Worm (Caenorhabditis elegans) whole organism, L1 larva: ENCODE data around the gene clec-55.

ENCODE experiments used
- C04F5.9 ChIP-seq: sonication (generic microtip); optimal IDR thresholded peaks from 2 replicates; lab custom pipeline; 2016; ENCODE audit warnings: missing genetic modification characterization, missing compliant biosample characterization
- C16A3.4 ChIP-seq: fragments of 150-350 bp; optimal IDR thresholded peaks from 2 replicates; lab custom pipeline; 2014; ENCODE audit warnings: missing biosample characterization, missing genetic modification characterization
- alr-1 ChIP-seq: fragments of 200-800 bp; sonication (Bioruptor generic); optimal IDR thresholded peaks from 2 replicates; lab custom pipeline; 2018; ENCODE audit warnings: borderline replicate concordance, mild to moderate bottlenecking, missing genetic modification characterization, missing compliant biosample characterization
- aly-2 ChIP-seq: fragments of 150-350 bp; optimal IDR thresholded peaks from 2 replicates; lab custom pipeline; 2014; ENCODE audit warnings: missing biosample characterization, missing genetic modification characterization
- ama-1 ChIP-seq: fragments of 150-350 bp; optimal IDR thresholded peaks from 2 replicates; lab custom pipeline; 2014
- blmp-1 ChIP-seq: fragments of 150-350 bp; optimal IDR thresholded peaks from 2 replicates; lab custom pipeline; 2014; ENCODE audit warnings: missing biosample characterization, missing genetic modification characterization
- ceh-8 ChIP-seq: fragments of 200-800 bp; sonication (Bioruptor generic); optimal IDR thresholded peaks from 2 replicates; lab custom pipeline; 2018; ENCODE audit warnings: mild to moderate bottlenecking, missing genetic modification characterization, moderate library complexity, missing compliant biosample characterization
- ces-1 ChIP-seq: fragments of 150-350 bp; optimal IDR thresholded peaks from 2 replicates; lab custom pipeline; 2014; ENCODE audit warnings: missing biosample characterization, missing genetic modification reagents, missing genetic modification characterization
- dpl-1 ChIP-seq, 3 experiments: fragments of 150-350 bp in 2 of 3; sonication (generic microtip) in 1 of 3; optimal IDR thresholded peaks; 2 replicates each; lab custom pipeline; 2014 to 2017; ENCODE audit warnings: missing biosample characterization in 3 of 3, missing genetic modification characterization in 3 of 3, missing genetic modification reagents in 3 of 3
- dsc-1 ChIP-seq: sonication (generic microtip); optimal IDR thresholded peaks from 2 replicates; lab custom pipeline; 2016; ENCODE audit warnings: mild to moderate bottlenecking, missing genetic modification characterization, missing compliant biosample characterization
- efl-1 ChIP-seq, 4 experiments: fragments of 150-350 bp; optimal IDR thresholded peaks in 3 of 4; peaks in 1 of 4; 1 replicate in 1 of 4; 2 replicates in 3 of 4; lab custom pipeline; 2014; ENCODE audit warnings: missing biosample characterization in 2 of 4, missing genetic modification characterization in 2 of 4, missing genetic modification reagents in 2 of 4
- egl-13 ChIP-seq: sonication (generic microtip); optimal IDR thresholded peaks from 2 replicates; lab custom pipeline; 2016; ENCODE audit warnings: missing genotype, missing genetic modification reagents, missing genetic modification characterization, missing compliant biosample characterization
- elt-2 ChIP-seq: sonication (generic microtip); optimal IDR thresholded peaks from 2 replicates; lab custom pipeline; 2016; ENCODE audit warnings: missing genetic modification characterization, mild to moderate bottlenecking, inconsistent platforms, missing compliant biosample characterization, missing genetic modification reagents
- elt-3 ChIP-seq, 6 experiments: fragments of 150-350 bp in 1 of 6; sonication (generic microtip); optimal IDR thresholded peaks; 2 replicates each; lab custom pipeline; 2017 to 2018; ENCODE audit warnings: missing biosample characterization in 6 of 6, missing genetic modification characterization in 6 of 6, inconsistent platforms in 1 of 6
- ets-5 ChIP-seq: fragments of 200-800 bp; sonication (Bioruptor generic); IDR thresholded peaks from 2 replicates; pipeline ENCODE4 v1.3.6; 2022; ENCODE audit warnings: missing genetic modification characterization, missing compliant biosample characterization
- fkh-10 ChIP-seq: sonication (generic microtip); optimal IDR thresholded peaks from 2 replicates; lab custom pipeline; 2017; ENCODE audit warnings: missing biosample characterization, missing genetic modification reagents, missing genetic modification characterization
- fkh-4 ChIP-seq: sonication (generic microtip); optimal IDR thresholded peaks from 2 replicates; lab custom pipeline; 2016; ENCODE audit warnings: missing compliant biosample characterization, missing genetic modification characterization, borderline replicate concordance
- fkh-8 ChIP-seq: sonication (generic microtip); optimal IDR thresholded peaks from 2 replicates; lab custom pipeline; 2016; ENCODE audit warnings: mild to moderate bottlenecking, missing genetic modification characterization, missing compliant biosample characterization
- fos-1 ChIP-seq: fragments of 150-350 bp; optimal IDR thresholded peaks from 2 replicates; lab custom pipeline; 2014; ENCODE audit warnings: missing biosample characterization, missing genetic modification characterization
- hlh-17 ChIP-seq: fragments of 200-800 bp; sonication (Bioruptor generic); optimal IDR thresholded peaks from 2 replicates; lab custom pipeline; 2018; ENCODE audit warnings: missing genetic modification characterization, mild to moderate bottlenecking, missing compliant biosample characterization, moderate library complexity, borderline replicate concordance
- hlh-4 ChIP-seq: sonication (generic microtip); optimal IDR thresholded peaks from 2 replicates; lab custom pipeline; 2016; ENCODE audit warnings: mild to moderate bottlenecking, missing genetic modification characterization, missing compliant biosample characterization
- hpl-2 ChIP-seq: fragments of 150-350 bp; optimal IDR thresholded peaks from 2 replicates; lab custom pipeline; 2014; ENCODE audit warnings: missing biosample characterization, missing genetic modification reagents, missing genetic modification characterization
- irx-1 ChIP-seq: sonication (generic microtip); optimal IDR thresholded peaks from 2 replicates; lab custom pipeline; 2016; ENCODE audit warnings: missing genetic modification characterization, missing compliant biosample characterization
- lin-35 ChIP-seq, 2 experiments: fragments of 150-350 bp; optimal IDR thresholded peaks; 2 replicates each; lab custom pipeline; 2014; ENCODE audit warnings: missing biosample characterization in 2 of 2, missing genetic modification characterization in 2 of 2, missing genetic modification reagents in 2 of 2
- lin-39 ChIP-seq: fragments of 150-350 bp; optimal IDR thresholded peaks from 2 replicates; lab custom pipeline; 2014; ENCODE audit warnings: missing biosample characterization, missing genetic modification reagents, missing genetic modification characterization
- lsy-2 ChIP-seq, 2 experiments: fragments of 150-350 bp; optimal IDR thresholded peaks; 2 replicates each; lab custom pipeline; 2014; ENCODE audit warnings: missing biosample characterization in 2 of 2, missing genetic modification characterization in 2 of 2
- mdl-1 ChIP-seq, 2 experiments: fragments of 150-350 bp; optimal IDR thresholded peaks; 2 replicates each; lab custom pipeline; 2014 to 2017; ENCODE audit warnings: missing biosample characterization in 2 of 2, missing genetic modification characterization in 2 of 2, inconsistent platforms in 1 of 2
- mep-1 ChIP-seq: fragments of 150-350 bp; optimal IDR thresholded peaks from 2 replicates; lab custom pipeline; 2014; ENCODE audit warnings: missing biosample characterization, missing genetic modification characterization
- nhr-11 ChIP-seq: fragments of 150-350 bp; optimal IDR thresholded peaks from 2 replicates; lab custom pipeline; 2014; ENCODE audit warnings: missing biosample characterization, missing genetic modification characterization
- nhr-19 ChIP-seq: fragments of 200-800 bp; sonication (Bioruptor generic); conservative IDR thresholded peaks from 2 replicates; pipeline ENCODE4 v1.3.6; 2022; ENCODE audit warnings: missing genetic modification characterization, missing compliant biosample characterization
- nhr-20 ChIP-seq: sonication (generic microtip); optimal IDR thresholded peaks from 2 replicates; lab custom pipeline; 2016; ENCODE audit warnings: mild to moderate bottlenecking, missing genetic modification characterization, missing compliant biosample characterization
- nhr-71 ChIP-seq: sonication (generic microtip); optimal IDR thresholded peaks from 2 replicates; lab custom pipeline; 2016; ENCODE audit warnings: mild to moderate bottlenecking, missing genetic modification characterization, moderate library complexity, missing compliant biosample characterization
- nhr-76 ChIP-seq: sonication (generic microtip); optimal IDR thresholded peaks from 2 replicates; lab custom pipeline; 2017; ENCODE audit warnings: missing biosample characterization, missing genetic modification characterization
- nhr-84 ChIP-seq: sonication (generic microtip); optimal IDR thresholded peaks from 2 replicates; lab custom pipeline; 2017; ENCODE audit warnings: missing biosample characterization, missing genetic modification characterization
- nhr-90 ChIP-seq: sonication (generic microtip); optimal IDR thresholded peaks from 2 replicates; lab custom pipeline; 2016; ENCODE audit warnings: mild to moderate bottlenecking, missing genetic modification characterization, missing compliant biosample characterization; ENCODE audit not compliant: poor library complexity
- pag-3 ChIP-seq: sonication (generic microtip); optimal IDR thresholded peaks from 2 replicates; lab custom pipeline; 2017; ENCODE audit warnings: missing genetic modification characterization, mild to moderate bottlenecking, missing compliant biosample characterization, antibody characterized with exemption, borderline replicate concordance; ENCODE audit not compliant: insufficient read depth
- pax-3 ChIP-seq: fragments of 200-800 bp; sonication (Bioruptor generic); optimal IDR thresholded peaks from 2 replicates; lab custom pipeline; 2018; ENCODE audit warnings: mild to moderate bottlenecking, missing genetic modification characterization, moderate library complexity, missing compliant biosample characterization
- pqm-1 ChIP-seq: sonication (generic microtip); optimal IDR thresholded peaks from 3 replicates; lab custom pipeline; 2017; ENCODE audit warnings: missing biosample characterization, missing genetic modification characterization
- rnt-1 ChIP-seq: sonication (generic microtip); optimal IDR thresholded peaks from 2 replicates; lab custom pipeline; 2016; ENCODE audit warnings: mild to moderate bottlenecking, missing genetic modification characterization, moderate library complexity, missing compliant biosample characterization
- snu-23 ChIP-seq: sonication (generic microtip); optimal IDR thresholded peaks from 2 replicates; lab custom pipeline; 2016; ENCODE audit warnings: missing genetic modification characterization, missing compliant biosample characterization
- sptf-1 ChIP-seq: fragments of 150-350 bp; optimal IDR thresholded peaks from 2 replicates; lab custom pipeline; 2014; ENCODE audit warnings: missing biosample characterization, missing genetic modification characterization
- swsn-7 ChIP-seq: sonication (generic microtip); optimal IDR thresholded peaks from 2 replicates; lab custom pipeline; 2016; ENCODE audit warnings: missing genetic modification characterization, missing compliant biosample characterization
- tlp-1 ChIP-seq: fragments of 150-350 bp; optimal IDR thresholded peaks from 2 replicates; lab custom pipeline; 2014; ENCODE audit warnings: missing biosample characterization, missing genetic modification characterization
- unc-130 ChIP-seq: fragments of 150-350 bp; optimal IDR thresholded peaks from 2 replicates; lab custom pipeline; 2017; ENCODE audit warnings: missing biosample characterization, missing genetic modification characterization, inconsistent platforms
- unc-30 ChIP-seq: sonication (generic microtip); optimal IDR thresholded peaks from 2 replicates; lab custom pipeline; 2017; ENCODE audit warnings: missing biosample characterization, missing genetic modification characterization
- unc-62 ChIP-seq: fragments of 150-350 bp; optimal IDR thresholded peaks from 2 replicates; lab custom pipeline; 2014; ENCODE audit warnings: missing biosample characterization, missing genetic modification reagents, missing genetic modification characterization
- unc-86 ChIP-seq: sonication (generic microtip); optimal IDR thresholded peaks from 2 replicates; lab custom pipeline; 2016; ENCODE audit warnings: missing genetic modification characterization, missing compliant biosample characterization
- unc-98 ChIP-seq: fragments of 200-800 bp; sonication (Bioruptor generic); IDR thresholded peaks from 2 replicates; pipeline ENCODE4 v1.3.6; 2022; ENCODE audit warnings: missing genetic modification characterization, missing compliant biosample characterization
- vab-15 ChIP-seq: sonication (generic microtip); optimal IDR thresholded peaks from 2 replicates; lab custom pipeline; 2017; ENCODE audit warnings: missing genotype, mild to moderate bottlenecking, missing genetic modification characterization, missing compliant biosample characterization
- zag-1 ChIP-seq: fragments of 150-350 bp; optimal IDR thresholded peaks from 2 replicates; lab custom pipeline; 2014; ENCODE audit warnings: missing biosample characterization, missing genetic modification characterization
- ztf-11 ChIP-seq, 2 experiments: sonication (generic microtip); optimal IDR thresholded peaks; 2 replicates each; lab custom pipeline; 2016 to 2017; ENCODE audit warnings: missing genetic modification characterization in 2 of 2, missing biosample characterization in 1 of 2, missing compliant biosample characterization in 1 of 2
- ztf-4 ChIP-seq: fragments of 150-350 bp; optimal IDR thresholded peaks from 2 replicates; lab custom pipeline; 2014; ENCODE audit warnings: missing biosample characterization, missing genetic modification characterization

The clec-55 gene

ce11 chrV:14510746-14511145 lies 31.7 kb downstream of the clec-55 start, which contains the start of gene R02D5.9 (continued):
- TF ChIP-seq hpl-2 (GFP tag; lab: Kevin White, UChicago), result no peak
- TF ChIP-seq zag-1, result no peak
- peak in 4 of 6 experiments; percentile 12 to 87 (median 22) for TF ChIP-seq elt-3 (tag; optimal IDR thresholded peaks at IDR 0.05; lab: Kevin White, UChicago)
- no peak for TF ChIP-seq nhr-84 (tag; lab: Kevin White, UChicago)
- no peak for TF ChIP-seq ztf-11 (tag; optimal IDR thresholded peaks at IDR 0.05; lab: Kevin White, UChicago)
- no peak for TF ChIP-seq C04F5.9
- peak; percentile 42 for TF ChIP-seq mep-1 (tag; lab: Kevin White, UChicago)
- TF ChIP-seq vab-15 (tag; lab: Kevin White, UChicago), result no peak
- TF ChIP-seq alr-1 (tag; lab: Kevin White, UChicago), result no peak
- TF ChIP-seq hlh-17 (GFP tag; lab: Kevin White, UChicago), result no peak
- TF ChIP-seq rnt-1 (tag; lab: Kevin White, UChicago), result no peak
- TF ChIP-seq lsy-2 (tag; optimal IDR thresholded peaks at IDR 0.05; lab: Kevin White, UChicago), result peak in 1 of 2 experiments; percentile 43
- no peak for TF ChIP-seq swsn-7 (tag; lab: Kevin White, UChicago)
- TF ChIP-seq ceh-8 (GFP tag; lab: Kevin White, UChicago), result no peak
- TF ChIP-seq nhr-71 (tag; lab: Kevin White, UChicago), result peak; percentile 25
- no peak for TF ChIP-seq pqm-1
- no peak for TF ChIP-seq unc-62 (GFP tag; lab: Kevin White, UChicago)
- no peak for TF ChIP-seq fkh-4
- no peak for TF ChIP-seq unc-30 (tag; lab: Kevin White, UChicago)
- TF ChIP-seq nhr-76 (tag; lab: Kevin White, UChicago), result no peak
- no peak for TF ChIP-seq sptf-1 (tag; lab: Kevin White, UChicago)
- no peak for TF ChIP-seq nhr-90 (tag; lab: Kevin White, UChicago)
- TF ChIP-seq nhr-11 (tag; lab: Kevin White, UChicago), result no peak
- no peak for TF ChIP-seq ama-1 (lab: Kevin White, UChicago)
- TF ChIP-seq mdl-1 (tag; optimal IDR thresholded peaks at IDR 0.05; lab: Kevin White, UChicago), result peak in 1 of 2 experiments; percentile 94
- TF ChIP-seq irx-1 (tag; lab: Kevin White, UChicago), result no peak
- TF ChIP-seq fkh-8, result no peak
- TF ChIP-seq dsc-1 (tag; lab: Kevin White, UChicago), result no peak
- no peak for TF ChIP-seq tlp-1 (tag; lab: Kevin White, UChicago)
- peak; percentile 50 for TF ChIP-seq nhr-20 (tag; lab: Kevin White, UChicago)
- TF ChIP-seq ets-5 (GFP tag; lab: Robert Waterston, UW), result no peak
- TF ChIP-seq unc-130 (tag; lab: Kevin White, UChicago), result peak; percentile 6
- no peak for TF ChIP-seq C16A3.4 (tag; lab: Kevin White, UChicago)
- TF ChIP-seq unc-86 (tag; lab: Kevin White, UChicago), result no peak
- TF ChIP-seq ztf-4 (tag; lab: Kevin White, UChicago), result no peak
- TF ChIP-seq egl-13, result no peak
- no peak for TF ChIP-seq nhr-19
- no peak for TF ChIP-seq lin-39
- no peak for TF ChIP-seq ces-1 (GFP tag; lab: Kevin White, UChicago)
- TF ChIP-seq pax-3 (tag; lab: Kevin White, UChicago), result no peak
- TF ChIP-seq pag-3 (tag; lab: Kevin White, UChicago), result peak; percentile 6
- peak; percentile 51 for TF ChIP-seq snu-23 (GFP tag; lab: Kevin White, UChicago)
- no peak for TF ChIP-seq elt-2
- peak in 1 of 2 experiments; percentile 70 for TF ChIP-seq lin-35 (GFP tag; optimal IDR thresholded peaks at IDR 0.05; lab: Kevin White, UChicago)
- no peak for TF ChIP-seq dpl-1 (GFP tag; optimal IDR thresholded peaks at IDR 0.05; lab: Kevin White, UChicago)
- no peak for TF ChIP-seq fos-1 (tag; lab: Kevin White, UChicago)
- no peak for TF ChIP-seq fkh-10
- no peak for TF ChIP-seq aly-2 (tag; lab: Kevin White, UChicago)
- TF ChIP-seq efl-1 (optimal IDR thresholded peaks at IDR 0.05; lab: Kevin White, UChicago), result peak; percentile 4 to 9
- TF ChIP-seq efl-1 (GFP tag; optimal IDR thresholded peaks at IDR 0.05 in 1 of 2; lab: Kevin White, UChicago), result peak in 1 of 2 experiments; percentile 4
- TF ChIP-seq unc-98 (GFP tag; lab: Robert Waterston, UW), result no peak
- peak; percentile 99 for TF ChIP-seq blmp-1 (tag; lab: Kevin White, UChicago)
- TF ChIP-seq hlh-4 (tag; lab: Kevin White, UChicago), result no peak
